Worm (Caenorhabditis elegans): ENCODE results near the gene F16G10.8.

F16G10.8 gene

ce11 chrII:2383334-2383733 lies at the start of gene F16G10.8:
F16G10.8 (minus strand) TSS chrII:2383434.
- TF ChIP-seq mef-2 (tag; optimal IDR thresholded peaks at IDR 0.05) (no peak), unc-98 (GFP tag; IDR thresholded peaks at IDR 0.05) (no peak), lir-3 (tag; optimal IDR thresholded peaks at IDR 0.05; ENCODE audit: poor library complexity) (no peak), sup-37 (GFP tag; optimal IDR thresholded peaks at IDR 0.05) (no peak), lin-15B (tag; optimal IDR thresholded peaks at IDR 0.05) (no peak), unc-62 (GFP tag; optimal IDR thresholded peaks at IDR 0.05) (no peak), swsn-7 (tag; optimal IDR thresholded peaks at IDR 0.05) (no peak), nhr-84 (tag; optimal IDR thresholded peaks at IDR 0.05) (no peak), lsy-2 (tag; optimal IDR thresholded peaks at IDR 0.05) (no peak), dpl-1 (GFP tag; optimal IDR thresholded peaks at IDR 0.05) (no peak), rnt-1 (tag; optimal IDR thresholded peaks at IDR 0.05) (no peak), pag-3 (tag; optimal IDR thresholded peaks at IDR 0.05; ENCODE audit: borderline replicate concordance, insufficient read depth) (no peak), nhr-28 (tag; optimal IDR thresholded peaks at IDR 0.05) (no peak), ceh-63 (GFP tag; optimal IDR thresholded peaks at IDR 0.05) (no peak), sox-4 (tag; optimal IDR thresholded peaks at IDR 0.05) (no peak), elt-2 (tag; optimal IDR thresholded peaks at IDR 0.05) (no peak)

- no peak for TF ChIP-seq lin-35 (GFP tag; optimal IDR thresholded peaks at IDR 0.05)
Observed at ce11 chrII:2431972-2432371, 48.7 kb upstream of the F16G10.8 start, which contains the start of gene ceh-86. ceh-86 (minus strand) TSS chrII:2432072.

ce11 chrII:2422427-2422826 lies 39.2 kb upstream of the F16G10.8 start:
- TF ChIP-seq lin-15B (tag; optimal IDR thresholded peaks at IDR 0.05): no peak
- no peak for TF ChIP-seq efl-1 (optimal IDR thresholded peaks at IDR 0.05)
- TF ChIP-seq efl-1 (GFP tag; optimal IDR thresholded peaks at IDR 0.05 in 1 of 2): peak in 1 of 2 experiments; percentile 38

ce11 chrII:2421905-2422304 lies 38.7 kb upstream of the F16G10.8 start, which contains the start of gene F42G2.2:
F42G2.2 (plus strand) TSS chrII:2422205.
- TF ChIP-seq tbx-2 (tag; optimal IDR thresholded peaks at IDR 0.05) (no peak), lsy-2 (tag; optimal IDR thresholded peaks at IDR 0.05) (no peak), snu-23 (GFP tag; optimal IDR thresholded peaks at IDR 0.05) (no peak), nhr-11 (tag; optimal IDR thresholded peaks at IDR 0.05) (no peak), nhr-85 (tag) (no peak), ztf-11 (tag; optimal IDR thresholded peaks at IDR 0.05) (no peak), unc-130 (tag; optimal IDR thresholded peaks at IDR 0.05) (no peak), C16A3.4 (tag; optimal IDR thresholded peaks at IDR 0.05) (no peak), nhr-28 (tag; optimal IDR thresholded peaks at IDR 0.05) (no peak), nhr-47 (tag; optimal IDR thresholded peaks at IDR 0.05) (no peak)

- TF ChIP-seq nhr-76 (tag; optimal IDR thresholded peaks at IDR 0.05) (no peak), elt-2 (tag; optimal IDR thresholded peaks at IDR 0.05) (peak; percentile 22)
Observed at ce11 chrII:2421185-2421584, 38.0 kb upstream of the F16G10.8 start.

- TF ChIP-seq hpl-2 (GFP tag; optimal IDR thresholded peaks at IDR 0.05) (peak; percentile 9), pax-3 (tag; optimal IDR thresholded peaks at IDR 0.05) (no peak), hlh-17 (GFP tag; optimal IDR thresholded peaks at IDR 0.05; ENCODE audit: borderline replicate concordance) (no peak), grh-1 (GFP tag; IDR thresholded peaks at IDR 0.05) (no peak), jun-1 (tag; optimal IDR thresholded peaks at IDR 0.05) (no peak), elt-2 (tag; optimal IDR thresholded peaks at IDR 0.05) (peak; percentile 42)
Observed at ce11 chrII:2420685-2421084, 37.5 kb upstream of the F16G10.8 start.

All from whole organism, L1 larva.